Worm (Caenorhabditis elegans) whole organism, L2 larva: Measurements from ENCODE around the gene F53C11.9.

ENCODE experiments used
- C34F6.9 ChIP-seq: fragments of 150-350 bp; optimal IDR thresholded peaks from 2 replicates; lab custom pipeline; 2014; ENCODE audit warnings: missing biosample characterization, missing genetic modification characterization
- F13H6.1 ChIP-seq: sonication (generic microtip); optimal IDR thresholded peaks from 2 replicates; lab custom pipeline; 2016; ENCODE audit warnings: missing genetic modification characterization, missing compliant biosample characterization
- Y55F3AM.14 ChIP-seq: fragments of 200-800 bp; sonication (Bioruptor generic); optimal IDR thresholded peaks from 2 replicates; lab custom pipeline; 2018; ENCODE audit warnings: mild to moderate bottlenecking, missing genetic modification characterization, missing compliant biosample characterization
- aly-2 ChIP-seq: fragments of 150-350 bp; optimal IDR thresholded peaks from 2 replicates; lab custom pipeline; 2014; ENCODE audit warnings: missing biosample characterization, missing genetic modification characterization
- ama-1 ChIP-seq: fragments of 150-350 bp; optimal IDR thresholded peaks from 2 replicates; lab custom pipeline; 2018; ENCODE audit warnings: inconsistent platforms
- blmp-1 ChIP-seq: sonication (generic microtip); optimal IDR thresholded peaks from 2 replicates; lab custom pipeline; 2017; ENCODE audit warnings: missing genetic modification characterization, mild to moderate bottlenecking, missing compliant biosample characterization, antibody characterized with exemption, moderate library complexity; ENCODE audit not compliant: insufficient read depth
- ceh-16 ChIP-seq: fragments of 150-350 bp; optimal IDR thresholded peaks from 2 replicates; lab custom pipeline; 2014; ENCODE audit warnings: missing biosample characterization, missing genetic modification characterization
- ceh-82 ChIP-seq: fragments of 150-350 bp; optimal IDR thresholded peaks from 2 replicates; lab custom pipeline; 2014; ENCODE audit warnings: missing biosample characterization, missing genetic modification characterization
- crh-2 ChIP-seq: sonication (generic microtip); optimal IDR thresholded peaks from 2 replicates; lab custom pipeline; 2017; ENCODE audit warnings: missing biosample characterization, missing genetic modification characterization
- egl-27 ChIP-seq: sonication (generic microtip); optimal IDR thresholded peaks from 3 replicates; lab custom pipeline; 2017; ENCODE audit warnings: missing biosample characterization, missing genetic modification reagents, missing genetic modification characterization
- elt-1 ChIP-seq: fragments of 150-350 bp; optimal IDR thresholded peaks from 2 replicates; lab custom pipeline; 2014; ENCODE audit warnings: missing biosample characterization, missing genetic modification characterization
- elt-3 ChIP-seq: sonication (generic microtip); optimal IDR thresholded peaks from 2 replicates; lab custom pipeline; 2017; ENCODE audit warnings: missing biosample characterization, missing genetic modification characterization
- fos-1 ChIP-seq: fragments of 150-350 bp; optimal IDR thresholded peaks from 2 replicates; lab custom pipeline; 2014; ENCODE audit warnings: missing biosample characterization, missing genetic modification characterization
- gmeb-1 ChIP-seq: fragments of 150-350 bp; optimal IDR thresholded peaks from 2 replicates; lab custom pipeline; 2014; ENCODE audit warnings: missing biosample characterization, missing genetic modification characterization
- lin-11 ChIP-seq: fragments of 150-350 bp; sonication (generic microtip); optimal IDR thresholded peaks from 2 replicates; lab custom pipeline; 2014; ENCODE audit warnings: missing biosample characterization, missing genetic modification characterization, inconsistent platforms, mixed read lengths
- lin-13 ChIP-seq: fragments of 150-350 bp; optimal IDR thresholded peaks from 2 replicates; lab custom pipeline; 2014; ENCODE audit warnings: missing biosample characterization, missing genetic modification reagents, missing genetic modification characterization
- lin-39 ChIP-seq: fragments of 150-350 bp; optimal IDR thresholded peaks from 2 replicates; lab custom pipeline; 2014; ENCODE audit warnings: missing biosample characterization, missing genetic modification reagents, missing genetic modification characterization
- lsy-2 ChIP-seq, 2 experiments: fragments of 150-350 bp in 1 of 2; sonication (generic microtip) in 1 of 2; optimal IDR thresholded peaks; 2 replicates each; lab custom pipeline; 2014 to 2017; ENCODE audit warnings: missing biosample characterization in 2 of 2, missing genetic modification characterization in 2 of 2
- mab-5 ChIP-seq: fragments of 150-350 bp; optimal IDR thresholded peaks from 2 replicates; lab custom pipeline; 2014; ENCODE audit warnings: missing biosample characterization, missing genetic modification characterization
- mbf-1 ChIP-seq: sonication (generic microtip); optimal IDR thresholded peaks from 2 replicates; lab custom pipeline; 2017; ENCODE audit warnings: missing biosample characterization, missing genetic modification characterization
- mdl-1 ChIP-seq, 2 experiments: fragments of 150-350 bp in 1 of 2; sonication (generic microtip) in 1 of 2; optimal IDR thresholded peaks; 2 replicates each; lab custom pipeline; 2017; ENCODE audit warnings: missing biosample characterization in 2 of 2, missing genetic modification characterization in 2 of 2
- nhr-10 ChIP-seq: sonication (generic microtip); optimal IDR thresholded peaks from 2 replicates; lab custom pipeline; 2017; ENCODE audit warnings: missing biosample characterization, missing genetic modification characterization
- nhr-11 ChIP-seq: fragments of 150-350 bp; optimal IDR thresholded peaks from 2 replicates; lab custom pipeline; 2014; ENCODE audit warnings: missing biosample characterization, missing genetic modification characterization
- nhr-12 ChIP-seq: fragments of 150-350 bp; optimal IDR thresholded peaks from 2 replicates; lab custom pipeline; 2014; ENCODE audit warnings: missing biosample characterization, missing genetic modification characterization
- nhr-129 ChIP-seq: fragments of 150-350 bp; optimal IDR thresholded peaks from 2 replicates; lab custom pipeline; 2014; ENCODE audit warnings: missing biosample characterization, missing genetic modification characterization
- nhr-21 ChIP-seq: fragments of 150-350 bp; optimal IDR thresholded peaks from 2 replicates; lab custom pipeline; 2014; ENCODE audit warnings: missing biosample characterization, missing genetic modification characterization
- nhr-237 ChIP-seq: fragments of 150-350 bp; optimal IDR thresholded peaks from 2 replicates; lab custom pipeline; 2014; ENCODE audit warnings: missing biosample characterization, missing genetic modification characterization
- nhr-6 ChIP-seq: fragments of 150-350 bp; optimal IDR thresholded peaks from 2 replicates; lab custom pipeline; 2014; ENCODE audit warnings: missing biosample characterization, missing genetic modification characterization
- peb-1 ChIP-seq: fragments of 150-350 bp; optimal IDR thresholded peaks from 2 replicates; lab custom pipeline; 2014; ENCODE audit warnings: missing biosample characterization, missing genetic modification characterization
- skn-1 ChIP-seq: sonication (generic microtip); optimal IDR thresholded peaks from 2 replicates; lab custom pipeline; 2017; ENCODE audit warnings: missing biosample characterization, missing genetic modification characterization
- sma-3 ChIP-seq: sonication (generic microtip); optimal IDR thresholded peaks from 2 replicates; lab custom pipeline; 2016; ENCODE audit warnings: missing genetic modification reagents, missing genetic modification characterization, missing compliant biosample characterization
- sma-9 ChIP-seq, 2 experiments: fragments of 150-350 bp in 1 of 2; sonication (generic microtip) in 1 of 2; optimal IDR thresholded peaks; 2 replicates each; lab custom pipeline; 2014 to 2016; ENCODE audit warnings: missing genetic modification characterization in 2 of 2, mild to moderate bottlenecking in 1 of 2, missing biosample characterization in 1 of 2, missing compliant biosample characterization in 1 of 2, missing genetic modification reagents in 1 of 2, moderate library complexity in 1 of 2
- snpc-4 ChIP-seq: fragments of 150-350 bp; optimal IDR thresholded peaks from 2 replicates; lab custom pipeline; 2014; ENCODE audit warnings: missing biosample characterization, missing genetic modification characterization
- unc-39 ChIP-seq: fragments of 150-350 bp; optimal IDR thresholded peaks from 2 replicates; lab custom pipeline; 2014; ENCODE audit warnings: missing biosample characterization, missing genetic modification characterization

Gene F53C11.9

ce11 chrV:13775529-13775928 lies 2.3 kb upstream of the F53C11.9 start, which contains the start of gene F53C11.1:
Gene F53C11.1, plus strand, starts transcription at chrV:13775796.
- TF ChIP-seq peb-1 (tag; lab: Kevin White, UChicago) (no peak), fos-1 (tag; lab: Kevin White, UChicago) (peak; percentile 83)

- no peak for TF ChIP-seq nhr-21 (tag; lab: Kevin White, UChicago)
- no peak for TF ChIP-seq nhr-11 (tag; lab: Kevin White, UChicago)
- TF ChIP-seq nhr-237 (tag; lab: Kevin White, UChicago) = no peak
- no peak for TF ChIP-seq elt-3
- TF ChIP-seq mdl-1 (tag; optimal IDR thresholded peaks at IDR 0.05; lab: Kevin White, UChicago) = no peak
- TF ChIP-seq mab-5 (tag; lab: Kevin White, UChicago) = no peak
- no peak for TF ChIP-seq nhr-12 (tag; lab: Kevin White, UChicago)
- no peak for TF ChIP-seq elt-1
- no peak for TF ChIP-seq skn-1 (tag; lab: Kevin White, UChicago)
- TF ChIP-seq ceh-16 (tag; lab: Kevin White, UChicago) = no peak
- TF ChIP-seq Y55F3AM.14 (GFP tag; lab: Kevin White, UChicago) = no peak
- TF ChIP-seq crh-2 (tag; lab: Kevin White, UChicago) = no peak
These were observed 3.1 kb downstream of the F53C11.9 start for ce11 chrV:13780902-13781301.

ce11 chrV:13782190-13782589 lies 4.4 kb downstream of the F53C11.9 start, which contains the start of gene decr-1.1:
Gene decr-1.1, plus strand, starts transcription at chrV:13782399.
- TF ChIP-seq snpc-4 (tag; lab: Kevin White, UChicago) (no peak), mab-5 (tag; lab: Kevin White, UChicago) (no peak), ceh-82 (tag; lab: Kevin White, UChicago) (no peak), mbf-1 (no peak), nhr-6 (no peak), nhr-129 (tag; lab: Kevin White, UChicago) (peak; percentile 4), lin-39 (tag; lab: Kevin White, UChicago) (no peak), lin-11 (tag; lab: Kevin White, UChicago) (no peak), lsy-2 (tag; optimal IDR thresholded peaks at IDR 0.05; lab: Kevin White, UChicago) (no peak), elt-1 (no peak), aly-2 (tag; lab: Kevin White, UChicago) (no peak), sma-9 (GFP tag; optimal IDR thresholded peaks at IDR 0.05; lab: Kevin White, UChicago) (peak; percentile 34), sma-9 (tag; optimal IDR thresholded peaks at IDR 0.05; lab: Kevin White, UChicago) (no peak), nhr-12 (tag; lab: Kevin White, UChicago) (no peak), nhr-11 (tag; lab: Kevin White, UChicago) (no peak), unc-39 (tag; lab: Kevin White, UChicago) (no peak), fos-1 (tag; lab: Kevin White, UChicago) (peak; percentile 26), elt-3 (no peak)
- TF ChIP-seq, all 48 proteins: peak for 3

ce11 chrV:13785767-13786166 lies 8.0 kb downstream of the F53C11.9 start:
- no peak for TF ChIP-seq peb-1 (tag; lab: Kevin White, UChicago)
- no peak for TF ChIP-seq nhr-12 (tag; lab: Kevin White, UChicago)
- TF ChIP-seq ceh-82 (tag; lab: Kevin White, UChicago) = no peak
- no peak for TF ChIP-seq mdl-1 (tag; optimal IDR thresholded peaks at IDR 0.05; lab: Kevin White, UChicago)
- no peak for TF ChIP-seq ceh-16 (tag; lab: Kevin White, UChicago)
- no peak for TF ChIP-seq crh-2 (tag; lab: Kevin White, UChicago)

ce11 chrV:13787225-13787898 lies 9.5 kb downstream of the F53C11.9 start, which contains the start of the genes F53C11.4 and F53C11.5:
Gene F53C11.4, minus strand, starts transcription at chrV:13787352.
Gene F53C11.5, plus strand, starts transcription at chrV:13787549.
- TF ChIP-seq lin-13 (GFP tag; lab: Kevin White, UChicago) (peak; percentile 16), crh-2 (tag; lab: Kevin White, UChicago) (peak; percentile 49), egl-27 (tag; lab: Kevin White, UChicago) (peak; percentile 0), blmp-1 (tag; lab: Kevin White, UChicago) (no peak), lsy-2 (tag; optimal IDR thresholded peaks at IDR 0.05; lab: Kevin White, UChicago) (peak in 1 of 2 experiments; percentile 77), nhr-129 (tag; lab: Kevin White, UChicago) (peak; percentile 13), sma-9 (GFP tag; optimal IDR thresholded peaks at IDR 0.05; lab: Kevin White, UChicago) (peak; percentile 94), sma-9 (tag; optimal IDR thresholded peaks at IDR 0.05; lab: Kevin White, UChicago) (no peak), C34F6.9 (tag; lab: Kevin White, UChicago) (peak; percentile 71), mab-5 (tag; lab: Kevin White, UChicago) (no peak), nhr-10 (tag; lab: Kevin White, UChicago) (no peak), fos-1 (tag; lab: Kevin White, UChicago) (peak; percentile 59), ama-1 (peak; percentile 32), sma-3 (GFP tag; lab: Kevin White, UChicago) (peak; percentile 94), gmeb-1 (tag; lab: Kevin White, UChicago) (peak; percentile 17), F13H6.1 (tag; lab: Kevin White, UChicago) (peak; percentile 26), nhr-21 (tag; lab: Kevin White, UChicago) (no peak)
